Worm (Caenorhabditis elegans): ENCODE data around the gene F55C10.5.

DNA sequence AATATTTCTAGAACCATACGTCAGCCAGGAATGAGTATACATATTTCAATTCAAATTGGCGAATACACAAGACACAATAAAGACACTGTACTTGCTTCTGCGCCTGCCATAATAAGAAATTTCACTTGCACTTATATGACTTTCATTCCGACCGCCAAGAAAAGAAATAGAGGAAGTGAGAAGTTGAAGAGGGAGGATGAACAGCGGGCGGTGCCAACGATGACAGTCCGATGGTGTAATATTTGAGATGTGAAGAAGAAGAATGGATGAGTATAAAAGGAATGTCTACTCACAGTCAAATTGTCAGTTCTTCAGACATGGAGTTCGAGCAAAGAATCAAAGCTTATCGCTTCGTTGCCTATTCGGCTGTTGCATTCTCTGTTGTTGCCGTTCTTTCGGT, 2.2 kb downstream of the F55C10.5 start, which contains the start of gene col-154:
- TF ChIP-seq rpc-1 (optimal IDR thresholded peaks at IDR 0.05) (no peak), rpc-1 (tag; optimal IDR thresholded peaks at IDR 0.05) (no peak), mel-28 (tag; optimal IDR thresholded peaks at IDR 0.05; ENCODE audit: borderline replicate concordance) (no peak), madf-8 (GFP tag; conservative IDR thresholded peaks at IDR 0.05) (no peak), K12H6.12 (tag; optimal IDR thresholded peaks at IDR 0.05) (no peak), mxl-1 (tag; optimal IDR thresholded peaks at IDR 0.05) (no peak), B0019.2 (GFP tag; conservative IDR thresholded peaks at IDR 0.05) (no peak), ztf-26 (tag; optimal IDR thresholded peaks at IDR 0.05) (no peak)

Measured in whole organism, young adult.